Worm (Caenorhabditis elegans): ENCODE measurements around the gene srp-6.

The srp-6 gene

DNA sequence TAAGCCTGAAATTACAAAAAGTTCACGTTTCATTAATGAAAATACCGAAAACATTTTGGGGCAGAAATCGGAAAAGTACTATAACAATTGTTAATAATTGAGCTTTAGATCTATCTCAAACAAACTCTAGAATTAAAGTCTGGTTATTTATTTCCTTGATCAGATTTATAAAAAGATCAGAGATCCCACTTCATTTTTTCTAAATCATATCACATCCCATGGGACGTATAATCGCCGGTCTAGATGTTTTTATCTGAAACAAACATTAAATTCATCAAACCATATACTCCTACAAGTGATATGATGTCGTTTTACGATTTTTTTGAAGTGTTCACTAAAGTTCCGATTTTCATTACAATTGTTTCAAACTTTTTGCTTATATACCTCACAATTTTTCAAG lies 25.8 kb upstream of the srp-6 start, which contains the start of gene str-41:
Gene str-41, plus strand, starts transcription at position 301 of the 400 bp plus-strand sequence.
- TF ChIP-seq C34F6.9 (tag; optimal IDR thresholded peaks at IDR 0.05), result no peak

DNA sequence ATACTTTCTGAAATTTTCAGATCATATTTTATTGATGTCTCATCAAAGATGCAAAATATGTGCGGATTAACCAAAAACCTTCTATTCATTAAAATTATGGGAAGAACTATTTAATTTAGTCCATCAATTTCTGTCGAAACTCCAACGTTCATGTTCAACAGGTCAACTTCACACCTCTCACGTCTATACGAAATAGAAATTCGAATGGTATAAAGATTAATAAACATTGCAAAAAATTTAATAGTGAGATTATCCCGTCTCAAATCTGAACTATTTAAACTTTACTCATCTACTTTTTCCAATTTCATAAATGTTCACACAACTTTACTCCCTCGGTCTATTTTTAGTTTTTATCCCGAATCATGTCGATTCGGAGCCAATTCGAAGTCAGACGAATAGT lies 23.7 kb upstream of the srp-6 start, which contains the start of gene R13D7.2:
Gene R13D7.2, plus strand, starts transcription at position 301 of the 400 bp plus-strand sequence.
- TF ChIP-seq lsy-2 (tag; optimal IDR thresholded peaks at IDR 0.05), result no peak
- TF ChIP-seq elt-3 (tag; optimal IDR thresholded peaks at IDR 0.05), result no peak
- no peak for TF ChIP-seq ZK546.5 (tag; optimal IDR thresholded peaks at IDR 0.05)
- TF ChIP-seq nhr-77 (tag; optimal IDR thresholded peaks at IDR 0.05), result no peak
- TF ChIP-seq F13H6.1 (tag; optimal IDR thresholded peaks at IDR 0.05), result no peak
- TF ChIP-seq nhr-11 (tag; optimal IDR thresholded peaks at IDR 0.05), result no peak

ce11 chrV:7408520-7408919 lies 22.6 kb upstream of the srp-6 start, which contains the start of gene srt-6:
Gene srt-6, minus strand, starts transcription at chrV:7408814.
- TF ChIP-seq nhr-11 (tag; optimal IDR thresholded peaks at IDR 0.05) (no peak), skn-1 (tag; optimal IDR thresholded peaks at IDR 0.05) (no peak), ztf-11 (tag; optimal IDR thresholded peaks at IDR 0.05) (no peak), sma-3 (GFP tag; optimal IDR thresholded peaks at IDR 0.05) (no peak), lsy-2 (tag; optimal IDR thresholded peaks at IDR 0.05) (no peak), nhr-23 (tag; optimal IDR thresholded peaks at IDR 0.05) (no peak), aly-2 (tag; optimal IDR thresholded peaks at IDR 0.05) (no peak), nhr-6 (tag; optimal IDR thresholded peaks at IDR 0.05) (no peak)

DNA sequence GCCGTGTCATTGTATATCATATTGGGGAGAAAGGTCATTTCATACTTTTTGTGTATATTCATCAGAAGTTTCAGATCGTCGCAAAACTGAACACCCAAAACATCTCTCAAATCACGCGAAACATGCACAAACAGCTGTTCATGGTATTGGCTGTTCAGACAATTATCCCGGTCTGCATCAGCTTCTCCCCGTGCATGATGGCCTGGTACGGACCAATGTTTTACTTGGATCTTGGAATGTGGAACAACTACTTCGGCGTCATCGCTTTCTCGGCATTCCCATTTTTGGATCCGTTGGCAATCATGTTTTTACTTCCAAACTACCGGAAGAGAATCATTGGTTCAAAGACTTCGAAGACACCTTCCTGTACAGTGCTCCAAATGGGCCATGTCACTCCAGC lies 17.6 kb upstream of the srp-6 start:
- no peak for TF ChIP-seq ceh-82 (tag; optimal IDR thresholded peaks at IDR 0.05)
- no peak for TF ChIP-seq nhr-21 (tag; optimal IDR thresholded peaks at IDR 0.05)
- no peak for TF ChIP-seq ztf-11 (tag; optimal IDR thresholded peaks at IDR 0.05)
- TF ChIP-seq nhr-6 (tag; optimal IDR thresholded peaks at IDR 0.05), result no peak
- no peak for TF ChIP-seq lin-39 (tag; optimal IDR thresholded peaks at IDR 0.05)
- TF ChIP-seq ztf-4 (tag; optimal IDR thresholded peaks at IDR 0.05), result no peak
- no peak for TF ChIP-seq crh-2 (tag; optimal IDR thresholded peaks at IDR 0.05)
- no peak for TF ChIP-seq mab-5 (tag; optimal IDR thresholded peaks at IDR 0.05)

ce11 chrV:7402355-7402754 lies 16.5 kb upstream of the srp-6 start, which contains the start of gene srj-13:
Gene srj-13, plus strand, starts transcription at chrV:7402655.
- TF ChIP-seq nhr-25 (tag; optimal IDR thresholded peaks at IDR 0.05) (no peak), unc-62 (GFP tag; optimal IDR thresholded peaks at IDR 0.05) (no peak), elt-3 (tag; optimal IDR thresholded peaks at IDR 0.05) (no peak), nhr-10 (tag; optimal IDR thresholded peaks at IDR 0.05) (no peak), nhr-6 (tag; optimal IDR thresholded peaks at IDR 0.05) (no peak), sma-3 (GFP tag; optimal IDR thresholded peaks at IDR 0.05) (no peak), dmd-4 (tag; optimal IDR thresholded peaks at IDR 0.05) (no peak), nhr-237 (tag; optimal IDR thresholded peaks at IDR 0.05) (no peak), unc-55 (GFP tag; optimal IDR thresholded peaks at IDR 0.05) (no peak), nhr-129 (tag; optimal IDR thresholded peaks at IDR 0.05) (no peak), Y55F3AM.14 (GFP tag; optimal IDR thresholded peaks at IDR 0.05) (no peak), mbf-1 (tag; optimal IDR thresholded peaks at IDR 0.05) (no peak), ceh-16 (tag; optimal IDR thresholded peaks at IDR 0.05) (no peak)

ce11 chrV:7400588-7400987 lies 14.7 kb upstream of the srp-6 start, which contains the start of gene srx-60:
Gene srx-60, plus strand, starts transcription at chrV:7400888.
- no peak for TF ChIP-seq ceh-16 (tag; optimal IDR thresholded peaks at IDR 0.05)
- no peak for TF ChIP-seq nhr-25 (tag; optimal IDR thresholded peaks at IDR 0.05)
- TF ChIP-seq F13H6.1 (tag; optimal IDR thresholded peaks at IDR 0.05), result no peak
- TF ChIP-seq egl-27 (tag; optimal IDR thresholded peaks at IDR 0.05), result no peak
- no peak for TF ChIP-seq R02D3.7 (tag; optimal IDR thresholded peaks at IDR 0.05)
- no peak for TF ChIP-seq skn-1 (tag; optimal IDR thresholded peaks at IDR 0.05)

- no peak for TF ChIP-seq elt-1 (tag; optimal IDR thresholded peaks at IDR 0.05)
- TF ChIP-seq crh-2 (tag; optimal IDR thresholded peaks at IDR 0.05), result no peak
- no peak for TF ChIP-seq unc-39 (tag; optimal IDR thresholded peaks at IDR 0.05)
- no peak for TF ChIP-seq ceh-16 (tag; optimal IDR thresholded peaks at IDR 0.05)
- no peak for TF ChIP-seq nhr-11 (tag; optimal IDR thresholded peaks at IDR 0.05)
- TF ChIP-seq lsy-2 (tag; optimal IDR thresholded peaks at IDR 0.05), result no peak
- no peak for TF ChIP-seq F13H6.1 (tag; optimal IDR thresholded peaks at IDR 0.05)
- TF ChIP-seq snpc-4 (tag; optimal IDR thresholded peaks at IDR 0.05), result no peak
- TF ChIP-seq lin-39 (tag; optimal IDR thresholded peaks at IDR 0.05), result no peak
- no peak for TF ChIP-seq ztf-1 (GFP tag; conservative IDR thresholded peaks at IDR 0.05)
- TF ChIP-seq dmd-4 (tag; optimal IDR thresholded peaks at IDR 0.05), result no peak
- no peak for TF ChIP-seq ztf-11 (tag; optimal IDR thresholded peaks at IDR 0.05)
- no peak for TF ChIP-seq nhr-10 (tag; optimal IDR thresholded peaks at IDR 0.05)
- no peak for TF ChIP-seq sma-9 (GFP tag; optimal IDR thresholded peaks at IDR 0.05)
- no peak for TF ChIP-seq sma-9 (tag; optimal IDR thresholded peaks at IDR 0.05)
- TF ChIP-seq elt-3 (tag; optimal IDR thresholded peaks at IDR 0.05), result no peak
- no peak for TF ChIP-seq nhr-77 (tag; optimal IDR thresholded peaks at IDR 0.05)
- no peak for TF ChIP-seq fos-1 (tag; optimal IDR thresholded peaks at IDR 0.05)
- no peak for TF ChIP-seq C34F6.9 (tag; optimal IDR thresholded peaks at IDR 0.05)
These were observed 14.2 kb upstream of the srp-6 start, which contains the start of gene cnc-9 for ce11 chrV:7400095-7400494. Gene cnc-9, minus strand, starts transcription at chrV:7400195.

All from whole organism, L2 larva.